Worm (Caenorhabditis elegans) whole organism, young adult: Measurements from ENCODE around the gene Y67D2.2.

Experiments used
- B0019.2 ChIP-seq: fragments of 200-800 bp; sonication (Bioruptor generic); conservative IDR thresholded peaks from 2 replicates; pipeline ENCODE4 v1.3.6; 2022; ENCODE audit warnings: missing genetic modification reagents, missing genetic modification characterization, missing compliant biosample characterization
- B0035.1 ChIP-seq: sonication (generic microtip); optimal IDR thresholded peaks from 2 replicates; lab custom pipeline; 2016; ENCODE audit warnings: missing genetic modification characterization, mild to moderate bottlenecking, missing compliant biosample characterization, missing genotype, missing genetic modification reagents
- B0261.1 ChIP-seq: sonication (generic microtip); optimal IDR thresholded peaks from 2 replicates; lab custom pipeline; 2016; ENCODE audit warnings: mild to moderate bottlenecking, missing genetic modification characterization, moderate library complexity, missing compliant biosample characterization
- C06A6.2 ChIP-seq: fragments of 200-800 bp; sonication (Bioruptor generic); conservative IDR thresholded peaks from 2 replicates; pipeline ENCODE4 v1.3.6; 2022; ENCODE audit warnings: missing genetic modification characterization, missing compliant biosample characterization
- C17E4.6 ChIP-seq: fragments of 200-800 bp; sonication (Bioruptor generic); IDR thresholded peaks from 2 replicates; pipeline ENCODE4 v1.3.6; 2022; ENCODE audit warnings: missing genetic modification reagents, missing genetic modification characterization, missing compliant biosample characterization
- F23B12.7 ChIP-seq: sonication (generic microtip); optimal IDR thresholded peaks from 2 replicates; lab custom pipeline; 2017; ENCODE audit warnings: missing genetic modification characterization, mild to moderate bottlenecking, missing compliant biosample characterization, antibody characterized with exemption, moderate library complexity; ENCODE audit not compliant: insufficient read depth
- F49E8.2 ChIP-seq: sonication (generic microtip); optimal IDR thresholded peaks from 3 replicates; lab custom pipeline; 2017; ENCODE audit warnings: missing genetic modification characterization, mild to moderate bottlenecking, missing compliant biosample characterization, antibody characterized with exemption, moderate library complexity; ENCODE audit not compliant: insufficient read depth
- F55B11.4 ChIP-seq: sonication (generic microtip); optimal IDR thresholded peaks from 2 replicates; lab custom pipeline; 2016; ENCODE audit warnings: missing compliant biosample characterization, missing genetic modification characterization, borderline replicate concordance; ENCODE audit not compliant: insufficient read depth
- Y53G8AR.9 ChIP-seq: fragments of 200-800 bp; sonication (Bioruptor generic); conservative IDR thresholded peaks from 2 replicates; pipeline ENCODE4 v1.3.6; 2022; ENCODE audit warnings: missing genetic modification reagents, missing genetic modification characterization, missing compliant biosample characterization
- Y56A3A.18 ChIP-seq: fragments of 200-800 bp; sonication (Bioruptor generic); IDR thresholded peaks from 2 replicates; pipeline ENCODE4 v1.3.6; 2022; ENCODE audit warnings: missing genetic modification reagents, missing genetic modification characterization, missing compliant biosample characterization
- Y67H2A.10 ChIP-seq: fragments of 200-800 bp; sonication (Bioruptor generic); conservative IDR thresholded peaks from 2 replicates; pipeline ENCODE4 v1.3.6; 2022; ENCODE audit warnings: missing genetic modification reagents, missing genetic modification characterization, missing compliant biosample characterization
- ZK185.1 ChIP-seq: sonication (generic microtip); optimal IDR thresholded peaks from 2 replicates; lab custom pipeline; 2016; ENCODE audit warnings: mild to moderate bottlenecking, missing genetic modification characterization, missing compliant biosample characterization; ENCODE audit not compliant: poor library complexity, severe bottlenecking
- akir-1 ChIP-seq: fragments of 200-800 bp; sonication (Bioruptor generic); optimal IDR thresholded peaks from 2 replicates; lab custom pipeline; 2018; ENCODE audit warnings: mild to moderate bottlenecking, missing genetic modification characterization, moderate library complexity, missing compliant biosample characterization
- aptf-3 ChIP-seq: fragments of 200-800 bp; sonication (Bioruptor generic); IDR thresholded peaks from 2 replicates; pipeline ENCODE4 v1.3.6; 2022; ENCODE audit warnings: missing genetic modification characterization, missing compliant biosample characterization
- athp-1 ChIP-seq: sonication (generic microtip); optimal IDR thresholded peaks from 2 replicates; lab custom pipeline; 2017; ENCODE audit warnings: mild to moderate bottlenecking, missing genetic modification characterization, missing compliant biosample characterization
- attf-5 ChIP-seq: fragments of 200-800 bp; sonication (Bioruptor generic); optimal IDR thresholded peaks from 2 replicates; lab custom pipeline; 2018; ENCODE audit warnings: mild to moderate bottlenecking, missing genetic modification characterization, missing compliant biosample characterization
- bed-2 ChIP-seq: fragments of 200-800 bp; sonication (Bioruptor generic); IDR thresholded peaks from 2 replicates; pipeline ENCODE4 v1.3.6; 2022; ENCODE audit warnings: missing genetic modification reagents, missing genetic modification characterization, missing compliant biosample characterization
- ceh-100 ChIP-seq: fragments of 200-800 bp; sonication (Bioruptor generic); IDR thresholded peaks from 2 replicates; pipeline ENCODE4 v1.3.6; 2022; ENCODE audit warnings: missing genetic modification reagents, missing genetic modification characterization, missing compliant biosample characterization
- chd-7 ChIP-seq: sonication (generic microtip); optimal IDR thresholded peaks from 2 replicates; lab custom pipeline; 2016; ENCODE audit warnings: mild to moderate bottlenecking, missing genetic modification characterization, moderate library complexity, missing compliant biosample characterization
- die-1 ChIP-seq: sonication (generic microtip); optimal IDR thresholded peaks from 2 replicates; lab custom pipeline; 2016; ENCODE audit warnings: missing genotype, mild to moderate bottlenecking, missing genetic modification characterization, missing compliant biosample characterization
- egl-44 ChIP-seq: fragments of 200-800 bp; sonication (Bioruptor generic); IDR thresholded peaks from 2 replicates; pipeline ENCODE4 v1.3.6; 2022; ENCODE audit warnings: missing genetic modification reagents, missing genetic modification characterization, missing compliant biosample characterization
- egrh-3 ChIP-seq: fragments of 200-800 bp; sonication (Bioruptor generic); IDR thresholded peaks from 2 replicates; pipeline ENCODE4 v1.3.6; 2022; ENCODE audit warnings: missing genetic modification reagents, missing genetic modification characterization, missing compliant biosample characterization
- ets-4 ChIP-seq: fragments of 200-800 bp; sonication (Bioruptor generic); optimal IDR thresholded peaks from 2 replicates; lab custom pipeline; 2018; ENCODE audit warnings: mild to moderate bottlenecking, missing genetic modification characterization, missing compliant biosample characterization
- hlh-12 ChIP-seq: sonication (generic microtip); optimal IDR thresholded peaks from 2 replicates; lab custom pipeline; 2016; ENCODE audit warnings: missing genetic modification characterization, missing compliant biosample characterization
- hmg-1.2 ChIP-seq: fragments of 200-800 bp; sonication (Bioruptor generic); IDR thresholded peaks from 2 replicates; pipeline ENCODE4 v1.3.6; 2022; ENCODE audit warnings: missing genetic modification reagents, missing genetic modification characterization, missing compliant biosample characterization
- lag-1 ChIP-seq: fragments of 200-800 bp; sonication (Bioruptor generic); IDR thresholded peaks from 2 replicates; pipeline ENCODE4 v1.3.6; 2022; ENCODE audit warnings: missing genetic modification reagents, missing genetic modification characterization, missing compliant biosample characterization
- let-526 ChIP-seq: fragments of 200-800 bp; sonication (Bioruptor generic); IDR thresholded peaks from 2 replicates; pipeline ENCODE4 v1.3.6; 2022; ENCODE audit warnings: missing genetic modification reagents, missing genetic modification characterization, missing compliant biosample characterization
- lin-26 ChIP-seq: fragments of 200-800 bp; sonication (Bioruptor generic); IDR thresholded peaks from 2 replicates; pipeline ENCODE4 v1.3.6; 2022; ENCODE audit warnings: missing genetic modification reagents, missing genetic modification characterization, missing compliant biosample characterization
- lin-35 ChIP-seq, 3 experiments: fragments of 150-350 bp in 2 of 3; sonication (generic microtip) in 1 of 3; optimal IDR thresholded peaks; 2 replicates each; lab custom pipeline; 2014 to 2018; ENCODE audit warnings: missing biosample characterization in 3 of 3, missing genetic modification characterization in 3 of 3, missing genetic modification reagents in 3 of 3
- lin-40 ChIP-seq: sonication (generic microtip); optimal IDR thresholded peaks from 2 replicates; lab custom pipeline; 2016; ENCODE audit warnings: missing genetic modification characterization, mild to moderate bottlenecking, missing compliant biosample characterization, missing genotype, missing genetic modification reagents
- lsy-27 ChIP-seq: sonication (generic microtip); optimal IDR thresholded peaks from 2 replicates; lab custom pipeline; 2017; ENCODE audit warnings: missing genetic modification characterization, mild to moderate bottlenecking, missing compliant biosample characterization, antibody characterized with exemption, missing genotype, borderline replicate concordance; ENCODE audit not compliant: insufficient read depth
- madf-10 ChIP-seq: sonication (generic microtip); optimal IDR thresholded peaks from 2 replicates; lab custom pipeline; 2016; ENCODE audit warnings: mild to moderate bottlenecking, missing genetic modification characterization, missing compliant biosample characterization
- mes-4 ChIP-seq: sonication (generic microtip); optimal IDR thresholded peaks from 2 replicates; lab custom pipeline; 2016; ENCODE audit warnings: missing genotype, missing genetic modification characterization, missing compliant biosample characterization
- mxl-1 ChIP-seq: sonication (generic microtip); optimal IDR thresholded peaks from 2 replicates; lab custom pipeline; 2016; ENCODE audit warnings: missing genetic modification characterization, missing compliant biosample characterization
- nfya-2 ChIP-seq: fragments of 200-800 bp; sonication (Bioruptor generic); IDR thresholded peaks from 2 replicates; pipeline ENCODE4 v1.3.6; 2022; ENCODE audit warnings: missing genetic modification reagents, missing genetic modification characterization, missing compliant biosample characterization
- nhr-80 ChIP-seq: sonication (generic microtip); optimal IDR thresholded peaks from 2 replicates; lab custom pipeline; 2016; ENCODE audit warnings: missing genetic modification characterization, missing compliant biosample characterization
- sdz-38 ChIP-seq: sonication (generic microtip); optimal IDR thresholded peaks from 2 replicates; lab custom pipeline; 2016; ENCODE audit warnings: missing genotype, missing genetic modification characterization, missing compliant biosample characterization
- snpc-4 ChIP-seq, 5 experiments: fragments of 150-350 bp in 1 of 5; sonication (generic microtip) in 4 of 5; optimal IDR thresholded peaks; 2 replicates each; lab custom pipeline; 2014 to 2018; ENCODE audit warnings: missing genetic modification characterization in 5 of 5, missing biosample characterization in 3 of 5, antibody characterized with exemption in 2 of 5, mild to moderate bottlenecking in 2 of 5, missing compliant biosample characterization in 2 of 5, missing genotype in 2 of 5, moderate library complexity in 2 of 5, missing genetic modification reagents in 1 of 5
- sptf-2 ChIP-seq: fragments of 200-800 bp; sonication (Bioruptor generic); optimal IDR thresholded peaks from 2 replicates; lab custom pipeline; 2018; ENCODE audit warnings: mild to moderate bottlenecking, missing genetic modification characterization, missing compliant biosample characterization
- tbp1 ChIP-seq: fragments of 200-800 bp; sonication (Bioruptor generic); optimal IDR thresholded peaks from 2 replicates; lab custom pipeline; 2018; ENCODE audit warnings: mild to moderate bottlenecking, missing genetic modification characterization, missing compliant biosample characterization
- tlf-1 ChIP-seq: fragments of 200-800 bp; sonication (Bioruptor generic); optimal IDR thresholded peaks from 2 replicates; lab custom pipeline; 2018; ENCODE audit warnings: mild to moderate bottlenecking, missing genetic modification characterization, missing compliant biosample characterization
- zfh-2 ChIP-seq: fragments of 200-800 bp; sonication (Bioruptor generic); conservative IDR thresholded peaks from 2 replicates; pipeline ENCODE4 v1.3.6; 2022; ENCODE audit warnings: missing genetic modification reagents, missing genetic modification characterization, missing compliant biosample characterization
- zim-3 ChIP-seq: sonication (generic microtip); optimal IDR thresholded peaks from 2 replicates; lab custom pipeline; 2017; ENCODE audit warnings: mild to moderate bottlenecking, missing genetic modification characterization, moderate library complexity, missing compliant biosample characterization
- ztf-25 ChIP-seq: fragments of 200-800 bp; sonication (Bioruptor generic); IDR thresholded peaks from 2 replicates; pipeline ENCODE4 v1.3.6; 2022; ENCODE audit warnings: missing genetic modification reagents, missing genetic modification characterization, missing compliant biosample characterization
- ztf-3 ChIP-seq: fragments of 200-800 bp; sonication (Bioruptor generic); optimal IDR thresholded peaks from 2 replicates; lab custom pipeline; 2018; ENCODE audit warnings: mild to moderate bottlenecking, missing genetic modification characterization, missing compliant biosample characterization

Y67D2.2 gene

DNA sequence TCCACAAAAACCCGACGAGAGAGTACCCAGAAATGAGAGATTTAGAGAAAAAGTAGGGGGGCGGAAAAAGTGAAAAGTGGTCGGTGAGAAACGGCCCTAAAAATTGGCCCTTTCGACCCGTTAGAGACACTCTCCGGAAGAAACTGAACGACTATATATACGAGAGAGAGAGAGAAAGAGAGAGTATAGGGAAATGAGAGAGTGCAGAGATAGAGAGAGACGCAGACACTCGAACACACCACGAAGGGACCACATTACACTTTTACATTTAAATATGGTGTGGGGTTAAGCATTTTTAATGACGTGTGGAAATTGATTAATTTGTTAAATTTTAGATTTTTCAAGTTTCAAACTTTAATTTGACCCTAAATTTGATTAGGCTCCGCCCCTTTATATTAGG, 33.1 kb downstream of the Y67D2.2 start:
- TF ChIP-seq Y53G8AR.9 (GFP tag; lab: Robert Waterston, UW) (no peak), hmg-1.2 (GFP tag; lab: Robert Waterston, UW) (peak; percentile 91)

DNA sequence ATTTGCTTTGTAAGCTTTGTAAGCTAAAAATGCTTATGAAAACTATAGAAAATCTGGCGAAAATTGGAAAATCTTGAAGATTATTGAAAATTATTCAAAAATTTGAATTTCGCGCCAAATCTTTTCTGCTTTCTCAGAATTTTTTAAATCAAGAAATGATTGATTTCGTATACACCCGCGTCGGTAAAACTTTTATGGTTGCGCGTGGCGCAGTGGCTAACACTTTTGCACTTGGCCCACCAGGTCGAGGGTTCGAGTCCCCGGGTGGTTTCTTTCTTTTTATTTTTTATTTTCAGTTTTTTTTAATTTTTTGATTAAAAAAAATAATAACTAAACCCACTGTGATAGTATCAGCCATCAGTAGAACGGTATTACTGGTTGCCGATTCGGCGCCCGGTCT, 40.3 kb downstream of the Y67D2.2 start:
- no peak for TF ChIP-seq sdz-38 (tag; lab: Kevin White, UChicago)
- peak; percentile 9 for TF ChIP-seq attf-5 (GFP tag; lab: Kevin White, UChicago)
- TF ChIP-seq ztf-3 (GFP tag; lab: Kevin White, UChicago) = no peak
- no peak for TF ChIP-seq zim-3 (tag; lab: Kevin White, UChicago)
- TF ChIP-seq ztf-25 = 0 out of 2 replicates have a peak, but pooled peaks have one; percentile 66
- no peak for TF ChIP-seq F49E8.2 (tag; lab: Kevin White, UChicago)
- peak; percentile 44; the same call in 1 of the 2 replicates for TF ChIP-seq hmg-1.2 (GFP tag; lab: Robert Waterston, UW)
- no peak for TF ChIP-seq bed-2 (GFP tag; lab: Robert Waterston, UW)
- no peak for TF ChIP-seq lag-1
- TF ChIP-seq B0035.1 (tag; lab: Kevin White, UChicago) = no peak
- no peak for TF ChIP-seq chd-7
- no peak for TF ChIP-seq sptf-2
- TF ChIP-seq tbp1 (GFP tag; lab: Kevin White, UChicago) = peak; percentile 95
- TF ChIP-seq egl-44 (GFP tag; lab: Robert Waterston, UW) = 0 out of 2 replicates have a peak, but pooled peaks have one; percentile 49
- no peak for TF ChIP-seq hlh-12 (tag; lab: Kevin White, UChicago)
- TF ChIP-seq athp-1 = no peak
- TF ChIP-seq zfh-2 = no peak
- no peak for TF ChIP-seq aptf-3 (GFP tag; lab: Robert Waterston, UW)
- TF ChIP-seq tlf-1 (GFP tag; lab: Kevin White, UChicago) = no peak
- TF ChIP-seq ets-4 (GFP tag; lab: Kevin White, UChicago) = no peak
- TF ChIP-seq C06A6.2 (GFP tag; lab: Robert Waterston, UW) = no peak
- no peak for TF ChIP-seq B0019.2 (GFP tag; lab: Robert Waterston, UW)
- no peak for TF ChIP-seq C17E4.6 (GFP tag; lab: Robert Waterston, UW)
- TF ChIP-seq lin-40 (tag; lab: Kevin White, UChicago) = no peak
- TF ChIP-seq ceh-100 (GFP tag; lab: Robert Waterston, UW) = no peak
- no peak for TF ChIP-seq mes-4 (tag; lab: Kevin White, UChicago)
- TF ChIP-seq Y67H2A.10 (GFP tag; lab: Robert Waterston, UW) = no peak
- TF ChIP-seq madf-10 (tag; lab: Kevin White, UChicago) = no peak
- 0 out of 2 replicates have a peak, but pooled peaks have one; percentile 55 for TF ChIP-seq Y53G8AR.9 (GFP tag; lab: Robert Waterston, UW)
- no peak for TF ChIP-seq ZK185.1 (tag; lab: Kevin White, UChicago)
- TF ChIP-seq F23B12.7 (tag; lab: Kevin White, UChicago) = peak; percentile 30
- TF ChIP-seq die-1 (tag; lab: Kevin White, UChicago) = peak; percentile 70
- TF ChIP-seq lin-35 (GFP tag; optimal IDR thresholded peaks at IDR 0.05; lab: Kevin White, UChicago) = no peak
- TF ChIP-seq snpc-4 (GFP tag; optimal IDR thresholded peaks at IDR 0.05; lab: Kevin White, UChicago) = no peak
- no peak for TF ChIP-seq snpc-4 (tag; optimal IDR thresholded peaks at IDR 0.05; lab: Kevin White, UChicago)
- no peak for TF ChIP-seq nfya-2
- no peak for TF ChIP-seq akir-1 (GFP tag; lab: Kevin White, UChicago)
- TF ChIP-seq mxl-1 (tag; lab: Kevin White, UChicago) = peak; percentile 51
- TF ChIP-seq egrh-3 (GFP tag; lab: Robert Waterston, UW) = no peak
- peak; percentile 73 for TF ChIP-seq B0261.1 (tag; lab: Kevin White, UChicago)
- no peak for TF ChIP-seq let-526 (GFP tag; lab: Robert Waterston, UW)
- TF ChIP-seq F55B11.4 = no peak
- TF ChIP-seq nhr-80 (tag; lab: Kevin White, UChicago) = no peak
- 0 out of 2 replicates have a peak, but pooled peaks have one; percentile 21 for TF ChIP-seq Y56A3A.18
- TF ChIP-seq lin-26 (GFP tag; lab: Robert Waterston, UW) = peak; percentile 92
- TF ChIP-seq lsy-27 (tag; lab: Kevin White, UChicago) = no peak
